Worm (Caenorhabditis elegans) whole organism, L2 larva: ENCODE data around the gene prp-9.

ENCODE experiments used
- C34F6.9 ChIP-seq: fragments of 150-350 bp; optimal IDR thresholded peaks from 2 replicates; lab custom pipeline; 2014; ENCODE audit warnings: missing biosample characterization, missing genetic modification characterization
- F13H6.1 ChIP-seq: sonication (generic microtip); optimal IDR thresholded peaks from 2 replicates; lab custom pipeline; 2016; ENCODE audit warnings: missing genetic modification characterization, missing compliant biosample characterization
- Y55F3AM.14 ChIP-seq: fragments of 200-800 bp; sonication (Bioruptor generic); optimal IDR thresholded peaks from 2 replicates; lab custom pipeline; 2018; ENCODE audit warnings: mild to moderate bottlenecking, missing genetic modification characterization, missing compliant biosample characterization
- ZK546.5 ChIP-seq: sonication (generic microtip); optimal IDR thresholded peaks from 2 replicates; lab custom pipeline; 2017; ENCODE audit warnings: missing biosample characterization, missing genetic modification characterization
- alr-1 ChIP-seq: fragments of 150-350 bp; optimal IDR thresholded peaks from 2 replicates; lab custom pipeline; 2014; ENCODE audit warnings: missing biosample characterization, missing genetic modification characterization
- aly-2 ChIP-seq: fragments of 150-350 bp; optimal IDR thresholded peaks from 2 replicates; lab custom pipeline; 2014; ENCODE audit warnings: missing biosample characterization, missing genetic modification characterization
- ama-1 ChIP-seq: fragments of 150-350 bp; optimal IDR thresholded peaks from 2 replicates; lab custom pipeline; 2018; ENCODE audit warnings: inconsistent platforms
- blmp-1 ChIP-seq: sonication (generic microtip); optimal IDR thresholded peaks from 2 replicates; lab custom pipeline; 2017; ENCODE audit warnings: missing genetic modification characterization, mild to moderate bottlenecking, missing compliant biosample characterization, antibody characterized with exemption, moderate library complexity; ENCODE audit not compliant: insufficient read depth
- ceh-16 ChIP-seq: fragments of 150-350 bp; optimal IDR thresholded peaks from 2 replicates; lab custom pipeline; 2014; ENCODE audit warnings: missing biosample characterization, missing genetic modification characterization
- ceh-82 ChIP-seq: fragments of 150-350 bp; optimal IDR thresholded peaks from 2 replicates; lab custom pipeline; 2014; ENCODE audit warnings: missing biosample characterization, missing genetic modification characterization
- crh-2 ChIP-seq: sonication (generic microtip); optimal IDR thresholded peaks from 2 replicates; lab custom pipeline; 2017; ENCODE audit warnings: missing biosample characterization, missing genetic modification characterization
- dmd-4 ChIP-seq: sonication (generic microtip); optimal IDR thresholded peaks from 2 replicates; lab custom pipeline; 2017; ENCODE audit warnings: missing biosample characterization, missing genetic modification characterization
- egl-27 ChIP-seq: sonication (generic microtip); optimal IDR thresholded peaks from 3 replicates; lab custom pipeline; 2017; ENCODE audit warnings: missing biosample characterization, missing genetic modification reagents, missing genetic modification characterization
- elt-1 ChIP-seq: fragments of 150-350 bp; optimal IDR thresholded peaks from 2 replicates; lab custom pipeline; 2014; ENCODE audit warnings: missing biosample characterization, missing genetic modification characterization
- elt-3 ChIP-seq: sonication (generic microtip); optimal IDR thresholded peaks from 2 replicates; lab custom pipeline; 2017; ENCODE audit warnings: missing biosample characterization, missing genetic modification characterization
- fos-1 ChIP-seq: fragments of 150-350 bp; optimal IDR thresholded peaks from 2 replicates; lab custom pipeline; 2014; ENCODE audit warnings: missing biosample characterization, missing genetic modification characterization
- gmeb-1 ChIP-seq: fragments of 150-350 bp; optimal IDR thresholded peaks from 2 replicates; lab custom pipeline; 2014; ENCODE audit warnings: missing biosample characterization, missing genetic modification characterization
- lin-11 ChIP-seq: fragments of 150-350 bp; sonication (generic microtip); optimal IDR thresholded peaks from 2 replicates; lab custom pipeline; 2014; ENCODE audit warnings: missing biosample characterization, missing genetic modification characterization, inconsistent platforms, mixed read lengths
- lin-13 ChIP-seq: fragments of 150-350 bp; optimal IDR thresholded peaks from 2 replicates; lab custom pipeline; 2014; ENCODE audit warnings: missing biosample characterization, missing genetic modification reagents, missing genetic modification characterization
- lin-39 ChIP-seq: fragments of 150-350 bp; optimal IDR thresholded peaks from 2 replicates; lab custom pipeline; 2014; ENCODE audit warnings: missing biosample characterization, missing genetic modification reagents, missing genetic modification characterization
- lsy-2 ChIP-seq, 2 experiments: fragments of 150-350 bp in 1 of 2; sonication (generic microtip) in 1 of 2; optimal IDR thresholded peaks; 2 replicates each; lab custom pipeline; 2014 to 2017; ENCODE audit warnings: missing biosample characterization in 2 of 2, missing genetic modification characterization in 2 of 2
- mab-5 ChIP-seq: fragments of 150-350 bp; optimal IDR thresholded peaks from 2 replicates; lab custom pipeline; 2014; ENCODE audit warnings: missing biosample characterization, missing genetic modification characterization
- mbf-1 ChIP-seq: sonication (generic microtip); optimal IDR thresholded peaks from 2 replicates; lab custom pipeline; 2017; ENCODE audit warnings: missing biosample characterization, missing genetic modification characterization
- mdl-1 ChIP-seq, 2 experiments: fragments of 150-350 bp in 1 of 2; sonication (generic microtip) in 1 of 2; optimal IDR thresholded peaks; 2 replicates each; lab custom pipeline; 2017; ENCODE audit warnings: missing biosample characterization in 2 of 2, missing genetic modification characterization in 2 of 2
- nhr-10 ChIP-seq: sonication (generic microtip); optimal IDR thresholded peaks from 2 replicates; lab custom pipeline; 2017; ENCODE audit warnings: missing biosample characterization, missing genetic modification characterization
- nhr-12 ChIP-seq: fragments of 150-350 bp; optimal IDR thresholded peaks from 2 replicates; lab custom pipeline; 2014; ENCODE audit warnings: missing biosample characterization, missing genetic modification characterization
- nhr-129 ChIP-seq: fragments of 150-350 bp; optimal IDR thresholded peaks from 2 replicates; lab custom pipeline; 2014; ENCODE audit warnings: missing biosample characterization, missing genetic modification characterization
- nhr-21 ChIP-seq: fragments of 150-350 bp; optimal IDR thresholded peaks from 2 replicates; lab custom pipeline; 2014; ENCODE audit warnings: missing biosample characterization, missing genetic modification characterization
- nhr-23 ChIP-seq: fragments of 150-350 bp; optimal IDR thresholded peaks from 2 replicates; lab custom pipeline; 2014; ENCODE audit warnings: missing biosample characterization, missing genetic modification reagents, missing genetic modification characterization
- nhr-237 ChIP-seq: fragments of 150-350 bp; optimal IDR thresholded peaks from 2 replicates; lab custom pipeline; 2014; ENCODE audit warnings: missing biosample characterization, missing genetic modification characterization
- nhr-25 ChIP-seq: fragments of 150-350 bp; sonication (generic microtip); optimal IDR thresholded peaks from 3 replicates; lab custom pipeline; 2014; ENCODE audit warnings: missing biosample characterization, missing genetic modification characterization
- nhr-6 ChIP-seq: fragments of 150-350 bp; optimal IDR thresholded peaks from 2 replicates; lab custom pipeline; 2014; ENCODE audit warnings: missing biosample characterization, missing genetic modification characterization
- nhr-77 ChIP-seq: fragments of 150-350 bp; optimal IDR thresholded peaks from 2 replicates; lab custom pipeline; 2014; ENCODE audit warnings: missing biosample characterization, missing genetic modification characterization
- peb-1 ChIP-seq: fragments of 150-350 bp; optimal IDR thresholded peaks from 2 replicates; lab custom pipeline; 2014; ENCODE audit warnings: missing biosample characterization, missing genetic modification characterization
- sem-4 ChIP-seq: fragments of 150-350 bp; optimal IDR thresholded peaks from 2 replicates; lab custom pipeline; 2014; ENCODE audit warnings: missing biosample characterization, missing genetic modification reagents, missing genetic modification characterization
- skn-1 ChIP-seq: sonication (generic microtip); optimal IDR thresholded peaks from 2 replicates; lab custom pipeline; 2017; ENCODE audit warnings: missing biosample characterization, missing genetic modification characterization
- sma-3 ChIP-seq: sonication (generic microtip); optimal IDR thresholded peaks from 2 replicates; lab custom pipeline; 2016; ENCODE audit warnings: missing genetic modification reagents, missing genetic modification characterization, missing compliant biosample characterization
- sma-9 ChIP-seq, 2 experiments: fragments of 150-350 bp in 1 of 2; sonication (generic microtip) in 1 of 2; optimal IDR thresholded peaks; 2 replicates each; lab custom pipeline; 2014 to 2016; ENCODE audit warnings: missing genetic modification characterization in 2 of 2, mild to moderate bottlenecking in 1 of 2, missing biosample characterization in 1 of 2, missing compliant biosample characterization in 1 of 2, missing genetic modification reagents in 1 of 2, moderate library complexity in 1 of 2
- snpc-4 ChIP-seq: fragments of 150-350 bp; optimal IDR thresholded peaks from 2 replicates; lab custom pipeline; 2014; ENCODE audit warnings: missing biosample characterization, missing genetic modification characterization
- unc-39 ChIP-seq: fragments of 150-350 bp; optimal IDR thresholded peaks from 2 replicates; lab custom pipeline; 2014; ENCODE audit warnings: missing biosample characterization, missing genetic modification characterization
- unc-55 ChIP-seq: fragments of 150-350 bp; sonication (generic microtip); optimal IDR thresholded peaks from 3 replicates; lab custom pipeline; 2014; ENCODE audit warnings: missing biosample characterization, missing genetic modification reagents, missing genetic modification characterization
- unc-62 ChIP-seq: fragments of 150-350 bp; optimal IDR thresholded peaks from 2 replicates; lab custom pipeline; 2014; ENCODE audit warnings: missing biosample characterization, missing genetic modification reagents, missing genetic modification characterization
- zag-1 ChIP-seq: fragments of 150-350 bp; optimal IDR thresholded peaks from 2 replicates; lab custom pipeline; 2014; ENCODE audit warnings: missing biosample characterization, missing genetic modification characterization
- ztf-1 ChIP-seq: fragments of 200-800 bp; sonication (Bioruptor generic); conservative IDR thresholded peaks from 2 replicates; pipeline ENCODE4 v1.3.6; 2022; ENCODE audit warnings: missing genetic modification characterization, missing compliant biosample characterization
- ztf-11 ChIP-seq: sonication (generic microtip); optimal IDR thresholded peaks from 2 replicates; lab custom pipeline; 2017; ENCODE audit warnings: missing biosample characterization, missing genetic modification characterization
- ztf-4 ChIP-seq: fragments of 150-350 bp; optimal IDR thresholded peaks from 2 replicates; lab custom pipeline; 2014; ENCODE audit warnings: missing biosample characterization, missing genetic modification characterization

Gene prp-9

DNA sequence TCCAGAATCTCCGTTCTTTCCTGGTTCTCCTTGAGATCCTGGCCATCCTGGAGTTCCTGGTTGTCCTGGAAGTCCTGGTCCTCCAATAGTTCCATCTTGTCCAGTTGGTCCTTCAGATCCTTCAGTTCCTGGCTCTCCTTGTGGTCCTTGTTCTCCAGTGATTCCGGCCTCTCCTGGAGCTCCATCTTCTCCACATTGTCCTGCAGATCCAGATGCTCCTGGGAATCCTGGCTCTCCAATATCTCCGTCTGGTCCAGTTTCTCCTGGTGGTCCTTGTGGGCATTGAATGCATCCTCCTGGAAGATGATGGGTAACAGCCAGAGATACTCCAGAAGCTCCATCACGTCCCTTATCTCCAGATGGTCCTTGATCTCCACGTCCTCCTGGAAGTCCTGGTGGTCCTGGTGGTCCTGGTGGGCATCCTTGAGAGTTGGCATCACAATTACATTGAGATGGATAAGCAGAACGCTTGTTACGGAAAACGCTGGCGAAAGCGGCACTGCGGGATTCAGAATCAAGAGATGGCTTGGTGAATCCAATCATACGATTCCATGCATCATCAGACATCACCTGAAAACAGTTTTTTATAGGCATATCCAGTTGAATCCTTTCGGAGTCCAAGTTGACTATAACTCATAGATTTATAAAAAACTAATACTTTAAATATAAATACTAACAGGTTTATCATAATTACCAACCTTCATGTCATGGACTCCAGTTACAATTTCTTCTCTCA is 43.2 kb upstream of the prp-9 start:
- TF ChIP-seq crh-2 = no peak
- no peak for TF ChIP-seq sma-3 (GFP tag; lab: Kevin White, UChicago)
- TF ChIP-seq zag-1 (tag; lab: Kevin White, UChicago) = no peak
- TF ChIP-seq nhr-129 (tag; lab: Kevin White, UChicago) = no peak
- no peak for TF ChIP-seq lin-13 (GFP tag; lab: Kevin White, UChicago)
- no peak for TF ChIP-seq dmd-4 (tag; lab: Kevin White, UChicago)
- TF ChIP-seq snpc-4 (tag; lab: Kevin White, UChicago) = no peak

ce11 chrII:8566806-8567266 is 41.6 kb upstream of the prp-9 start, which contains the start of gene F54C9.3:
Gene F54C9.3, minus strand, starts transcription at chrII:8566856.
- TF ChIP-seq gmeb-1 (tag; lab: Kevin White, UChicago) (peak; percentile 41), F13H6.1 (tag; lab: Kevin White, UChicago) (peak; percentile 46), sma-9 (GFP tag; optimal IDR thresholded peaks at IDR 0.05; lab: Kevin White, UChicago) (peak; percentile 13), sma-9 (tag; optimal IDR thresholded peaks at IDR 0.05; lab: Kevin White, UChicago) (no peak), skn-1 (tag; lab: Kevin White, UChicago) (no peak), fos-1 (tag; lab: Kevin White, UChicago) (peak; percentile 98), lsy-2 (tag; optimal IDR thresholded peaks at IDR 0.05; lab: Kevin White, UChicago) (peak in 1 of 2 experiments; percentile 11), sem-4 (tag; lab: Kevin White, UChicago) (no peak), crh-2 (peak; percentile 54)

ce11 chrII:8566039-8566438 is 40.8 kb upstream of the prp-9 start, which contains the start of gene stc-1:
Gene stc-1, minus strand, starts transcription at chrII:8566139.
- TF ChIP-seq nhr-12 (no peak), nhr-10 (tag; lab: Kevin White, UChicago) (no peak), unc-55 (GFP tag; lab: Kevin White, UChicago) (peak; percentile 41), ztf-11 (tag; lab: Kevin White, UChicago) (no peak), aly-2 (no peak), egl-27 (tag; lab: Kevin White, UChicago) (no peak), nhr-237 (tag; lab: Kevin White, UChicago) (no peak), zag-1 (tag; lab: Kevin White, UChicago) (no peak), alr-1 (tag; lab: Kevin White, UChicago) (no peak), ceh-16 (no peak), snpc-4 (tag; lab: Kevin White, UChicago) (no peak), nhr-23 (no peak), mdl-1 (tag; optimal IDR thresholded peaks at IDR 0.05; lab: Kevin White, UChicago) (no peak), ama-1 (no peak), gmeb-1 (tag; lab: Kevin White, UChicago) (peak; percentile 84), peb-1 (no peak), crh-2 (peak; percentile 43), nhr-25 (tag; lab: Kevin White, UChicago) (no peak), lin-11 (tag; lab: Kevin White, UChicago) (no peak), ZK546.5 (tag; lab: Kevin White, UChicago) (no peak), lin-39 (tag; lab: Kevin White, UChicago) (no peak), nhr-129 (tag; lab: Kevin White, UChicago) (peak; percentile 23), sem-4 (tag; lab: Kevin White, UChicago) (no peak), ztf-1 (GFP tag; lab: Robert Waterston, UW) (no peak), fos-1 (tag; lab: Kevin White, UChicago) (no peak), sma-3 (GFP tag; lab: Kevin White, UChicago) (peak; percentile 13), unc-39 (no peak), elt-1 (tag; lab: Kevin White, UChicago) (no peak), lsy-2 (tag; optimal IDR thresholded peaks at IDR 0.05; lab: Kevin White, UChicago) (peak in 1 of 2 experiments; percentile 58), nhr-21 (tag; lab: Kevin White, UChicago) (no peak), C34F6.9 (tag; lab: Kevin White, UChicago) (peak; percentile 36), nhr-77 (tag; lab: Kevin White, UChicago) (no peak), elt-3 (tag; lab: Kevin White, UChicago) (no peak), ceh-82 (no peak), lin-13 (GFP tag; lab: Kevin White, UChicago) (no peak), dmd-4 (tag; lab: Kevin White, UChicago) (no peak), ztf-4 (no peak), sma-9 (GFP tag; optimal IDR thresholded peaks at IDR 0.05; lab: Kevin White, UChicago) (no peak), sma-9 (tag; optimal IDR thresholded peaks at IDR 0.05; lab: Kevin White, UChicago) (no peak), mbf-1 (tag; lab: Kevin White, UChicago) (no peak), skn-1 (tag; lab: Kevin White, UChicago) (no peak), mab-5 (tag; lab: Kevin White, UChicago) (no peak), F13H6.1 (tag; lab: Kevin White, UChicago) (no peak), blmp-1 (tag; lab: Kevin White, UChicago) (no peak), nhr-6 (tag; lab: Kevin White, UChicago) (no peak), Y55F3AM.14 (GFP tag; lab: Kevin White, UChicago) (no peak), unc-62 (no peak)
